Worm (Caenorhabditis elegans): ENCODE results near the gene abce-1.

- TF ChIP-seq snpc-4 (tag; optimal IDR thresholded peaks at IDR 0.05), result no peak
- TF ChIP-seq nhr-28 (tag; optimal IDR thresholded peaks at IDR 0.05), result no peak
- TF ChIP-seq ztf-11 (tag; optimal IDR thresholded peaks at IDR 0.05), result no peak
- no peak for TF ChIP-seq nhr-2 (tag; optimal IDR thresholded peaks at IDR 0.05)
- TF ChIP-seq ham-2 (GFP tag; optimal IDR thresholded peaks at IDR 0.05), result no peak
- TF ChIP-seq pha-4 (tag; optimal IDR thresholded peaks at IDR 0.05), result no peak
- no peak for TF ChIP-seq nhr-76 (tag; optimal IDR thresholded peaks at IDR 0.05)
- TF ChIP-seq tbx-8 (GFP tag; optimal IDR thresholded peaks at IDR 0.05), result no peak
These were observed 15.9 kb downstream of the abce-1 start, which contains the start of the genes snpc-1.2 and Y39E4B.5 for ce11 chrIII:13169464-13169966.
